Fruit fly (Drosophila melanogaster): ENCODE data around the gene CG14421.
A peak's percentile ranks its signal among the peaks of the same experiment; 100 is the strongest.

CG14421 gene

dm6 chrX:2956641-2957040 lies 15.4 kb downstream of the CG14421 start (continued):
- TF ChIP-seq CG10654 (GFP tag; optimal IDR thresholded peaks at IDR 0.05) = no peak
- TF ChIP-seq CG14441 (GFP tag; IDR thresholded peaks at IDR 0.05) = 0 out of 2 replicates have a peak, but pooled peaks have one; percentile 12
- TF ChIP-seq Med (GFP tag) = peak; percentile 53
- no peak for TF ChIP-seq dati (GFP tag; IDR thresholded peaks at IDR 0.05)
- TF ChIP-seq Dfd (GFP tag; optimal IDR thresholded peaks at IDR 0.05) = no peak
- TF ChIP-seq phol (tag; optimal IDR thresholded peaks at IDR 0.05) = peak; percentile 25
- TF ChIP-seq ato (GFP tag; IDR thresholded peaks at IDR 0.05; ENCODE audit: partially characterized antibody) = no peak
- TF ChIP-seq Dip3 (GFP tag; optimal IDR thresholded peaks at IDR 0.05) = no peak
- peak; percentile 27; the same call in 1 of the 3 replicates for TF ChIP-seq zfh1 (GFP tag; IDR thresholded peaks at IDR 0.05)
- TF ChIP-seq Sox102F (GFP tag; optimal IDR thresholded peaks at IDR 0.05) = peak; percentile 15
- no peak for TF ChIP-seq CG6654 (GFP tag; optimal IDR thresholded peaks at IDR 0.05)
- TF ChIP-seq dpn (GFP tag; optimal IDR thresholded peaks at IDR 0.05) = no peak
- TF ChIP-seq tgo (GFP tag; IDR thresholded peaks at IDR 0.05) = no peak
- TF ChIP-seq pros (GFP tag; optimal IDR thresholded peaks at IDR 0.05) = no peak
- no peak for TF ChIP-seq peb (GFP tag; IDR thresholded peaks at IDR 0.05)
- no peak for TF ChIP-seq Scr (GFP tag; IDR thresholded peaks at IDR 0.05; ENCODE audit: partially characterized antibody)
- TF ChIP-seq CG2712 (tag; optimal IDR thresholded peaks at IDR 0.05) = peak; percentile 22
- no peak for TF ChIP-seq CG17359 (tag; optimal IDR thresholded peaks at IDR 0.05)
- TF ChIP-seq Tbp (GFP tag; optimal IDR thresholded peaks at IDR 0.05) = no peak
- TF ChIP-seq dmrt11E (tag; optimal IDR thresholded peaks at IDR 0.05) = peak; percentile 31
- no peak for TF ChIP-seq Doc3 (GFP tag; IDR thresholded peaks at IDR 0.05; ENCODE audit: partially characterized antibody)
- TF ChIP-seq gem (tag; optimal IDR thresholded peaks at IDR 0.05) = peak; percentile 33
- no peak for TF ChIP-seq otp (GFP tag; IDR thresholded peaks at IDR 0.05)
- no peak for TF ChIP-seq lab (GFP tag; optimal IDR thresholded peaks at IDR 0.05)
- TF ChIP-seq pb (GFP tag; optimal IDR thresholded peaks at IDR 0.05) = no peak
- TF ChIP-seq CG14965 (GFP tag; optimal IDR thresholded peaks at IDR 0.05; ENCODE audit: borderline replicate concordance) = no peak
- TF ChIP-seq esg (GFP tag; conservative IDR thresholded peaks at IDR 0.05) = no peak
- peak; percentile 37 for TF ChIP-seq CG10979 (tag; optimal IDR thresholded peaks at IDR 0.05)
- TF ChIP-seq ttk (GFP tag; IDR thresholded peaks at IDR 0.05) = no peak
- TF ChIP-seq Hey (tag; optimal IDR thresholded peaks at IDR 0.05) = no peak
- no peak for TF ChIP-seq Hr3 (GFP tag; optimal IDR thresholded peaks at IDR 0.05)
- TF ChIP-seq gt (GFP tag; IDR thresholded peaks at IDR 0.05) = no peak
- no peak for TF ChIP-seq prd (optimal IDR thresholded peaks at IDR 0.05)
- peak; percentile 52; the same call in 1 of the 3 replicates for TF ChIP-seq prd (GFP tag; IDR thresholded peaks at IDR 0.05)
- TF ChIP-seq GATAe (GFP tag; conservative IDR thresholded peaks at IDR 0.05) = no peak
- no peak for TF ChIP-seq CG11696 (GFP tag; IDR thresholded peaks at IDR 0.05)
- no peak for TF ChIP-seq ssp (GFP tag; IDR thresholded peaks at IDR 0.05)
- TF ChIP-seq sens (GFP tag) = peak; percentile 85
- TF ChIP-seq CG11456 (GFP tag; IDR thresholded peaks at IDR 0.05) = no peak
- TF ChIP-seq CG8281 (tag; optimal IDR thresholded peaks at IDR 0.05) = no peak
- TF ChIP-seq vvl (GFP tag; IDR thresholded peaks at IDR 0.05) = peak; percentile 30; the same call in 1 of the 2 replicates
- no peak for TF ChIP-seq Bteb2 (GFP tag; optimal IDR thresholded peaks at IDR 0.05)
- no peak for TF ChIP-seq so (GFP tag; IDR thresholded peaks at IDR 0.05)
- TF ChIP-seq Nf-YB (GFP tag; optimal IDR thresholded peaks at IDR 0.05) = no peak
- TF ChIP-seq CG3995 (GFP tag; optimal IDR thresholded peaks at IDR 0.05) = no peak
- no peak for TF ChIP-seq bigmax (GFP tag; optimal IDR thresholded peaks at IDR 0.05)
- no peak for TF ChIP-seq Deaf1 (tag; optimal IDR thresholded peaks at IDR 0.05)
- TF ChIP-seq HHEX (GFP tag; optimal IDR thresholded peaks at IDR 0.05) = no peak
- TF ChIP-seq CG14710 (tag; optimal IDR thresholded peaks at IDR 0.05) = peak; percentile 1
- TF ChIP-seq hbn (GFP tag; IDR thresholded peaks at IDR 0.05; ENCODE audit: partially characterized antibody) = no peak
- TF ChIP-seq maf-S (GFP tag; optimal IDR thresholded peaks at IDR 0.05) = no peak
- no peak for TF ChIP-seq HmgZ (tag; optimal IDR thresholded peaks at IDR 0.05)
